Worm (Caenorhabditis elegans) whole organism, L3 larva: ENCODE measurements around the gene F28H6.8.
A peak's percentile ranks its signal among the peaks of the same experiment; 100 is the strongest.

ENCODE experiments used
- R02D3.7 ChIP-seq: fragments of 150-350 bp; optimal IDR thresholded peaks from 2 replicates; lab custom pipeline; 2014; ENCODE audit warnings: missing biosample characterization, missing genetic modification characterization
- ZK546.5 ChIP-seq: sonication (generic microtip); optimal IDR thresholded peaks from 2 replicates; lab custom pipeline; 2017; ENCODE audit warnings: missing biosample characterization, missing genetic modification characterization
- aly-2 ChIP-seq: fragments of 150-350 bp; optimal IDR thresholded peaks from 2 replicates; lab custom pipeline; 2014; ENCODE audit warnings: missing biosample characterization, missing genetic modification characterization
- ama-1 ChIP-seq: fragments of 150-350 bp; optimal IDR thresholded peaks from 2 replicates; lab custom pipeline; 2018
- ceh-16 ChIP-seq: sonication (generic microtip); optimal IDR thresholded peaks from 2 replicates; lab custom pipeline; 2017; ENCODE audit warnings: missing biosample characterization, missing genetic modification characterization
- ceh-28 ChIP-seq: fragments of 150-350 bp; optimal IDR thresholded peaks from 2 replicates; lab custom pipeline; 2014; ENCODE audit warnings: missing biosample characterization, missing genetic modification reagents, missing genetic modification characterization
- ceh-82 ChIP-seq: fragments of 150-350 bp; optimal IDR thresholded peaks from 2 replicates; lab custom pipeline; 2014; ENCODE audit warnings: missing biosample characterization, missing genetic modification characterization
- daf-12 ChIP-seq: fragments of 150-350 bp; optimal IDR thresholded peaks from 2 replicates; lab custom pipeline; 2014; ENCODE audit warnings: missing biosample characterization, missing genetic modification reagents, missing genetic modification characterization
- egl-27 ChIP-seq: sonication (generic microtip); optimal IDR thresholded peaks from 4 replicates; lab custom pipeline; 2017; ENCODE audit warnings: missing biosample characterization, missing genetic modification reagents, missing genetic modification characterization
- elt-3 ChIP-seq, 3 experiments: fragments of 150-350 bp in 1 of 3; sonication (generic microtip) in 2 of 3; optimal IDR thresholded peaks; 2 replicates in 2 of 3; 4 replicates in 1 of 3; lab custom pipeline; 2014 to 2017; ENCODE audit warnings: missing biosample characterization in 3 of 3, missing genetic modification characterization in 3 of 3
- eor-1 ChIP-seq, 2 experiments: fragments of 150-350 bp; optimal IDR thresholded peaks; 2 replicates each; lab custom pipeline; 2014 to 2018; ENCODE audit warnings: missing biosample characterization in 2 of 2, missing genetic modification characterization in 2 of 2
- fkh-10 ChIP-seq: sonication (generic microtip); optimal IDR thresholded peaks from 2 replicates; lab custom pipeline; 2017; ENCODE audit warnings: missing biosample characterization, missing genetic modification reagents, missing genetic modification characterization
- fkh-2 ChIP-seq: fragments of 150-350 bp; optimal IDR thresholded peaks from 2 replicates; lab custom pipeline; 2014; ENCODE audit warnings: missing biosample characterization, missing genetic modification reagents, missing genetic modification characterization
- fos-1 ChIP-seq: fragments of 150-350 bp; optimal IDR thresholded peaks from 2 replicates; lab custom pipeline; 2014; ENCODE audit warnings: missing biosample characterization, missing genetic modification characterization
- hmg-11 ChIP-seq: sonication (generic microtip); optimal IDR thresholded peaks from 2 replicates; lab custom pipeline; 2016; ENCODE audit warnings: missing genetic modification characterization, missing compliant biosample characterization
- jun-1 ChIP-seq: fragments of 150-350 bp; optimal IDR thresholded peaks from 2 replicates; lab custom pipeline; 2014; ENCODE audit warnings: missing biosample characterization, missing genetic modification reagents, missing genetic modification characterization
- lin-15B ChIP-seq: fragments of 150-350 bp; optimal IDR thresholded peaks from 2 replicates; lab custom pipeline; 2014; ENCODE audit warnings: missing biosample characterization, missing genetic modification characterization
- lin-39 ChIP-seq: fragments of 150-350 bp; optimal IDR thresholded peaks from 2 replicates; lab custom pipeline; 2018; ENCODE audit warnings: missing biosample characterization, missing genetic modification reagents, missing genetic modification characterization
- lsy-12 ChIP-seq: sonication (generic microtip); optimal IDR thresholded peaks from 2 replicates; lab custom pipeline; 2016; ENCODE audit warnings: mild to moderate bottlenecking, missing genetic modification characterization, missing compliant biosample characterization
- mdl-1 ChIP-seq: fragments of 150-350 bp; optimal IDR thresholded peaks from 2 replicates; lab custom pipeline; 2014; ENCODE audit warnings: missing biosample characterization, missing genetic modification characterization
- mml-1 ChIP-seq: fragments of 150-350 bp; sonication (generic microtip); optimal IDR thresholded peaks from 3 replicates; lab custom pipeline; 2014; ENCODE audit warnings: missing biosample characterization, missing genetic modification characterization
- nfya-1 ChIP-seq: sonication (generic microtip); optimal IDR thresholded peaks from 2 replicates; lab custom pipeline; 2017; ENCODE audit warnings: missing genetic modification characterization, mild to moderate bottlenecking, missing compliant biosample characterization, antibody characterized with exemption, moderate library complexity; ENCODE audit not compliant: insufficient read depth
- nhr-237 ChIP-seq: fragments of 150-350 bp; optimal IDR thresholded peaks from 2 replicates; lab custom pipeline; 2014; ENCODE audit warnings: missing biosample characterization, missing genetic modification characterization
- nhr-43 ChIP-seq: sonication (generic microtip); optimal IDR thresholded peaks from 2 replicates; lab custom pipeline; 2016; ENCODE audit warnings: mild to moderate bottlenecking, missing genetic modification characterization, missing compliant biosample characterization; ENCODE audit not compliant: poor library complexity, severe bottlenecking
- nhr-67 ChIP-seq: fragments of 150-350 bp; optimal IDR thresholded peaks from 2 replicates; lab custom pipeline; 2014; ENCODE audit warnings: missing biosample characterization, missing genetic modification characterization
- nhr-76 ChIP-seq: fragments of 150-350 bp; sonication (generic microtip); optimal IDR thresholded peaks from 5 replicates; lab custom pipeline; 2014; ENCODE audit warnings: missing biosample characterization, missing genetic modification characterization
- nhr-77 ChIP-seq: fragments of 150-350 bp; optimal IDR thresholded peaks from 2 replicates; lab custom pipeline; 2014; ENCODE audit warnings: missing biosample characterization, missing genetic modification characterization
- pha-4 ChIP-seq: fragments of 150-350 bp; optimal IDR thresholded peaks from 2 replicates; lab custom pipeline; 2014; ENCODE audit warnings: missing biosample characterization, missing genetic modification reagents, missing genetic modification characterization
- pqm-1 ChIP-seq: fragments of 150-350 bp; optimal IDR thresholded peaks from 2 replicates; lab custom pipeline; 2017; ENCODE audit warnings: missing biosample characterization, missing genetic modification characterization, inconsistent platforms
- sea-2 ChIP-seq: fragments of 150-350 bp; sonication (generic microtip); optimal IDR thresholded peaks from 4 replicates; lab custom pipeline; 2014; ENCODE audit warnings: missing biosample characterization, missing genetic modification reagents, missing genetic modification characterization
- skn-1 ChIP-seq: fragments of 150-350 bp; optimal IDR thresholded peaks from 2 replicates; lab custom pipeline; 2014; ENCODE audit warnings: missing biosample characterization, missing genetic modification characterization
- snpc-4 ChIP-seq: fragments of 150-350 bp; optimal IDR thresholded peaks from 2 replicates; lab custom pipeline; 2014; ENCODE audit warnings: missing biosample characterization, missing genetic modification characterization
- tbx-2 ChIP-seq: sonication (generic microtip); optimal IDR thresholded peaks from 2 replicates; lab custom pipeline; 2016; ENCODE audit warnings: mild to moderate bottlenecking, missing genetic modification characterization, missing compliant biosample characterization
- unc-62 ChIP-seq: fragments of 150-350 bp; sonication (generic microtip); optimal IDR thresholded peaks from 4 replicates; lab custom pipeline; 2014; ENCODE audit warnings: missing biosample characterization, missing genetic modification reagents, missing genetic modification characterization
- zag-1 ChIP-seq: fragments of 150-350 bp; optimal IDR thresholded peaks from 2 replicates; lab custom pipeline; 2014; ENCODE audit warnings: missing biosample characterization, missing genetic modification characterization
- ztf-11 ChIP-seq: fragments of 150-350 bp; optimal IDR thresholded peaks from 2 replicates; lab custom pipeline; 2014; ENCODE audit warnings: missing biosample characterization, missing genetic modification characterization
- ztf-4 ChIP-seq: fragments of 150-350 bp; optimal IDR thresholded peaks from 2 replicates; lab custom pipeline; 2014; ENCODE audit warnings: missing biosample characterization, missing genetic modification characterization

Gene F28H6.8

DNA sequence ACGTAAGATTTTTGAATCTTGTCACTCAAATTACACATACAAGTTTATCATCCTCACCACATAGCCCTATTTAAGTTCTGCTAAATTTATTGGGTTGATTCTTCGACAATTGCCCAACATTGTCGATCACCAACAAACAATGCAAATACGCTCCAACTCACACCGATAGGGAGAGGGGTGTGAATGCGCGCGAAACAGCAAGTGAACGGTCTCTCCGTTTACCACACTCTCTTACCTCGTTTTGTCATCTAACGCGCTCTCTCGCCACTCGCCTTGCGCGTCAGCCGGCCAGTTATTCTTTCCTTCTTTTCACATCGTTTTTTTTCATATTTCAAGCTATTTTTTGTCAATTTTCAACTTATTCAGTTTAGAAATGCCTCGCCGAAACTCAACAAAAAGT, 32.2 kb downstream of the F28H6.8 start, which contains the start of gene F16B12.6 (continued):
- TF ChIP-seq skn-1 (tag; lab: Kevin White, UChicago) (peak; percentile 65), zag-1 (no peak), pha-4 (tag; lab: Kevin White, UChicago) (peak; percentile 89), nhr-237 (tag; lab: Kevin White, UChicago) (no peak), lin-15B (peak; percentile 92), nhr-67 (tag; lab: Kevin White, UChicago) (no peak), nhr-77 (tag; lab: Kevin White, UChicago) (no peak), unc-62 (GFP tag; lab: Kevin White, UChicago) (no peak), egl-27 (tag; lab: Kevin White, UChicago) (no peak), elt-3 (tag; optimal IDR thresholded peaks at IDR 0.05; lab: Kevin White, UChicago) (no peak), ztf-4 (tag; lab: Kevin White, UChicago) (no peak), ceh-16 (tag; lab: Kevin White, UChicago) (no peak), eor-1 (tag; optimal IDR thresholded peaks at IDR 0.05; lab: Kevin White, UChicago) (no peak), lsy-12 (tag; lab: Kevin White, UChicago) (peak; percentile 2), ZK546.5 (tag; lab: Kevin White, UChicago) (no peak), nhr-43 (peak; percentile 37), ztf-11 (tag; lab: Kevin White, UChicago) (no peak), R02D3.7 (tag; lab: Kevin White, UChicago) (no peak), lin-39 (peak; percentile 47), ama-1 (lab: Kevin White, UChicago) (peak; percentile 38)

DNA sequence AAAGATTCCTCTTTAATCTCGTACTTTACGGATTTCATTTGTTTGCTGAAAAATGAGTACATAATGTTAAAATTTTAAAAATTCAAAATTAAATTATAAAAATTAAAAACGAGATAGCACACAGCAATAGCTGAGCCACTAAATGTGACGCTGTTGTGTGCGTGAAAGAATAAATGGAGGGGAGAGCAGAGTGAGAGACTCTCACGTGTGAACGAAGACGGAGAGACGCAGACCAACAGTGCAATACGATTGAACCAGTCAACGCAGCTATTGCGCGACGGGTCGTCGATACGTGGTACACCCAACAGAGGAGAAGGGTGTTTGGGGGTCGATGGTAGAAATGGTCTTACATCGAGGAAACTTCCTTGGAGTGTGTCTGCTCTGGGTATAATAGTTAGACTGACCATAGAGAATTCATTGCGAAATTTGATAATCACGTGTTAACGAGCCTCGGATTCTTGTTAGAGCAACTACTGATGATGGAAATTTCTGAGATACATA, 35.5 kb downstream of the F28H6.8 start, which contains the start of gene F16B12.4:
TSS of gene F16B12.4 (minus strand) at position 51 of the 501 bp plus-strand sequence.
- TF ChIP-seq fos-1: no peak
- TF ChIP-seq hmg-11 (tag; lab: Kevin White, UChicago): peak; percentile 11
- no peak for TF ChIP-seq nhr-43
- no peak for TF ChIP-seq ztf-4 (tag; lab: Kevin White, UChicago)
- no peak for TF ChIP-seq jun-1 (tag; lab: Kevin White, UChicago)
- no peak for TF ChIP-seq pqm-1 (tag; lab: Kevin White, UChicago)
- TF ChIP-seq skn-1 (tag; lab: Kevin White, UChicago): no peak
- TF ChIP-seq nfya-1 (tag; lab: Kevin White, UChicago): peak; percentile 22
- no peak for TF ChIP-seq mdl-1 (tag; lab: Kevin White, UChicago)
- TF ChIP-seq nhr-76 (tag; lab: Kevin White, UChicago): no peak

ce11 chrX:14090990-14091389, 43.2 kb downstream of the F28H6.8 start:
- no peak for TF ChIP-seq nhr-76 (tag; lab: Kevin White, UChicago)
- no peak for TF ChIP-seq ceh-28 (tag; lab: Kevin White, UChicago)
- no peak for TF ChIP-seq ama-1 (lab: Kevin White, UChicago)
- no peak for TF ChIP-seq nhr-67 (tag; lab: Kevin White, UChicago)
- TF ChIP-seq fos-1: no peak
- TF ChIP-seq sea-2 (GFP tag; lab: Kevin White, UChicago): no peak
- TF ChIP-seq nfya-1 (tag; lab: Kevin White, UChicago): no peak
- TF ChIP-seq ZK546.5 (tag; lab: Kevin White, UChicago): no peak
- no peak for TF ChIP-seq unc-62 (GFP tag; lab: Kevin White, UChicago)
- TF ChIP-seq ceh-82 (tag; lab: Kevin White, UChicago): no peak
- TF ChIP-seq snpc-4 (tag; lab: Kevin White, UChicago): no peak
- no peak for TF ChIP-seq ztf-11 (tag; lab: Kevin White, UChicago)
- TF ChIP-seq mml-1 (tag; lab: Kevin White, UChicago): no peak
- TF ChIP-seq fkh-2 (tag; lab: Kevin White, UChicago): no peak
- no peak for TF ChIP-seq nhr-43

DNA sequence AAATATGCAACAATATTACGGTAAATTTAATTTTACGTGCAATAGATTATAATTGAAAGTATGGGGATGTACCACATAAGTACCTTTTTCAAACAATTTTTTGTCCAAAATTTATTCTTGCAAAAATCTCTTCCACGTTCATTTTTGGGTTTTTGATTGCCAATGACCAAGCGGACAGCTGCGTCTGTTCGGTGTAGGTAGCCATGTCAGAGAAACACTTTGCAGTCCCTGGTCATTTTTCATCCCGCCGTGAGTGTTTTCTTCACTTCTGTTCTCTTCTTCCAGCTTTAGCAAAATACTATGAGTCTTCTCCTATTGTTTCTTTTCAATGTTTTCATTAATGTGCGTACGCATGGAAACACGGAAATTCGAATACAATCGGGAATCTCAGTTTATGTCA, 44.1 kb downstream of the F28H6.8 start, which contains the start of gene dsl-4:
TSS of gene dsl-4 (plus strand) at position 301 of the 400 bp plus-strand sequence.
- no peak for TF ChIP-seq fkh-10 (GFP tag; lab: Kevin White, UChicago)
- no peak for TF ChIP-seq egl-27 (tag; lab: Kevin White, UChicago)
- no peak for TF ChIP-seq nhr-67 (tag; lab: Kevin White, UChicago)
- TF ChIP-seq tbx-2 (tag; lab: Kevin White, UChicago): no peak
- TF ChIP-seq R02D3.7 (tag; lab: Kevin White, UChicago): no peak
- no peak for TF ChIP-seq daf-12 (tag; lab: Kevin White, UChicago)
- TF ChIP-seq snpc-4 (tag; lab: Kevin White, UChicago): no peak
- no peak for TF ChIP-seq unc-62 (GFP tag; lab: Kevin White, UChicago)
- no peak for TF ChIP-seq aly-2
- TF ChIP-seq zag-1: no peak
- TF ChIP-seq pha-4 (tag; lab: Kevin White, UChicago): no peak
